Worm (Caenorhabditis elegans) whole organism, mixed stage, embryonic: ENCODE measurements around the gene pals-27.
A peak's percentile ranks its signal among the peaks of the same experiment; 100 is the strongest.

ENCODE experiments used
- M03D4.4 ChIP-seq: sonication (generic microtip); optimal IDR thresholded peaks from 2 replicates; lab custom pipeline; 2017; ENCODE audit warnings: mild to moderate bottlenecking, missing genetic modification characterization, missing compliant biosample characterization
- bed-3 ChIP-seq: fragments of 200-800 bp; sonication (Bioruptor generic); optimal IDR thresholded peaks from 3 replicates; lab custom pipeline; 2018; ENCODE audit warnings: mild to moderate bottlenecking, missing genetic modification characterization, moderate library complexity, missing compliant biosample characterization
- blmp-1 ChIP-seq: fragments of 150-350 bp; optimal IDR thresholded peaks from 2 replicates; lab custom pipeline; 2014; ENCODE audit warnings: missing biosample characterization, missing genetic modification characterization
- ceh-39 ChIP-seq: fragments of 150-350 bp; optimal IDR thresholded peaks from 2 replicates; lab custom pipeline; 2014; ENCODE audit warnings: missing biosample characterization, missing genetic modification characterization
- ceh-43 ChIP-seq: fragments of 200-800 bp; sonication (Bioruptor generic); optimal IDR thresholded peaks from 2 replicates; lab custom pipeline; 2018; ENCODE audit warnings: mild to moderate bottlenecking, missing genetic modification characterization, moderate library complexity, missing compliant biosample characterization
- ceh-83 ChIP-seq: fragments of 200-800 bp; sonication (Bioruptor generic); optimal IDR thresholded peaks from 2 replicates; lab custom pipeline; 2018; ENCODE audit warnings: mild to moderate bottlenecking, missing genetic modification characterization, missing compliant biosample characterization
- ces-1 ChIP-seq: fragments of 150-350 bp; optimal IDR thresholded peaks from 2 replicates; lab custom pipeline; 2014; ENCODE audit warnings: missing biosample characterization, missing genetic modification reagents, missing genetic modification characterization
- cnd-1 ChIP-seq: fragments of 200-800 bp; sonication (Bioruptor generic); optimal IDR thresholded peaks from 2 replicates; lab custom pipeline; 2018; ENCODE audit warnings: mild to moderate bottlenecking, missing genetic modification characterization, missing compliant biosample characterization
- drap-1 ChIP-seq: fragments of 200-800 bp; sonication (Bioruptor generic); optimal IDR thresholded peaks from 3 replicates; lab custom pipeline; 2018; ENCODE audit warnings: mild to moderate bottlenecking, missing genetic modification characterization, missing compliant biosample characterization
- elt-1 ChIP-seq: sonication (generic microtip); optimal IDR thresholded peaks from 2 replicates; lab custom pipeline; 2017; ENCODE audit warnings: missing genetic modification characterization, mild to moderate bottlenecking, missing compliant biosample characterization, antibody characterized with exemption, moderate library complexity, borderline replicate concordance; ENCODE audit not compliant: insufficient read depth
- elt-3 ChIP-seq: fragments of 150-350 bp; optimal IDR thresholded peaks from 2 replicates; lab custom pipeline; 2014; ENCODE audit warnings: missing biosample characterization, missing genetic modification characterization
- flh-1 ChIP-seq: fragments of 200-800 bp; sonication (Bioruptor generic); optimal IDR thresholded peaks from 2 replicates; lab custom pipeline; 2018; ENCODE audit warnings: mild to moderate bottlenecking, missing genetic modification characterization, moderate library complexity, missing compliant biosample characterization
- ham-2 ChIP-seq: fragments of 200-800 bp; sonication (Bioruptor generic); optimal IDR thresholded peaks from 2 replicates; lab custom pipeline; 2018; ENCODE audit warnings: mild to moderate bottlenecking, missing genetic modification characterization, missing compliant biosample characterization
- hlh-1 ChIP-seq: fragments of 150-350 bp; optimal IDR thresholded peaks from 2 replicates; lab custom pipeline; 2014; ENCODE audit warnings: missing biosample characterization, missing genetic modification reagents, missing genetic modification characterization
- lin-13 ChIP-seq: fragments of 150-350 bp; optimal IDR thresholded peaks from 2 replicates; lab custom pipeline; 2014; ENCODE audit warnings: missing biosample characterization, missing genetic modification characterization
- lin-32 ChIP-seq: fragments of 200-800 bp; sonication (Bioruptor generic); optimal IDR thresholded peaks from 2 replicates; lab custom pipeline; 2018; ENCODE audit warnings: mild to moderate bottlenecking, missing genetic modification characterization, missing compliant biosample characterization
- lsy-2 ChIP-seq: fragments of 150-350 bp; optimal IDR thresholded peaks from 2 replicates; lab custom pipeline; 2014; ENCODE audit warnings: missing biosample characterization, missing genetic modification characterization
- mab-5 ChIP-seq: fragments of 150-350 bp; optimal IDR thresholded peaks from 2 replicates; lab custom pipeline; 2014; ENCODE audit warnings: missing biosample characterization, missing genetic modification characterization
- mep-1 ChIP-seq: fragments of 150-350 bp; optimal IDR thresholded peaks from 2 replicates; lab custom pipeline; 2017; ENCODE audit warnings: missing biosample characterization, missing genetic modification reagents, missing genetic modification characterization, inconsistent platforms
- mls-2 ChIP-seq: sonication (generic microtip); optimal IDR thresholded peaks from 2 replicates; lab custom pipeline; 2016; ENCODE audit warnings: mild to moderate bottlenecking, missing genetic modification characterization, moderate library complexity, missing compliant biosample characterization
- nhr-12 ChIP-seq: fragments of 150-350 bp; optimal IDR thresholded peaks from 2 replicates; lab custom pipeline; 2014; ENCODE audit warnings: missing biosample characterization, missing genetic modification characterization
- nhr-2 ChIP-seq: fragments of 150-350 bp; optimal IDR thresholded peaks from 2 replicates; lab custom pipeline; 2014; ENCODE audit warnings: missing biosample characterization, missing genetic modification characterization
- nhr-237 ChIP-seq: fragments of 150-350 bp; optimal IDR thresholded peaks from 2 replicates; lab custom pipeline; 2014; ENCODE audit warnings: missing biosample characterization, missing genetic modification characterization
- nhr-28 ChIP-seq: fragments of 150-350 bp; optimal IDR thresholded peaks from 2 replicates; lab custom pipeline; 2014; ENCODE audit warnings: missing biosample characterization, missing genetic modification characterization
- nhr-76 ChIP-seq: sonication (generic microtip); optimal IDR thresholded peaks from 2 replicates; lab custom pipeline; 2017; ENCODE audit warnings: missing biosample characterization, missing genetic modification characterization
- pha-4 ChIP-seq: fragments of 150-350 bp; optimal IDR thresholded peaks from 2 replicates; lab custom pipeline; 2018; ENCODE audit warnings: missing biosample characterization, missing genetic modification reagents, missing genetic modification characterization
- snpc-4 ChIP-seq: fragments of 150-350 bp; optimal IDR thresholded peaks from 2 replicates; lab custom pipeline; 2014; ENCODE audit warnings: missing biosample characterization, missing genetic modification characterization
- sptf-1 ChIP-seq: sonication (generic microtip); optimal IDR thresholded peaks from 2 replicates; lab custom pipeline; 2017; ENCODE audit warnings: mild to moderate bottlenecking, missing genetic modification characterization, moderate library complexity, missing compliant biosample characterization
- tbx-8 ChIP-seq: fragments of 200-800 bp; sonication (Bioruptor generic); optimal IDR thresholded peaks from 2 replicates; lab custom pipeline; 2018; ENCODE audit warnings: mild to moderate bottlenecking, missing genetic modification characterization, moderate library complexity, missing compliant biosample characterization
- unc-120 ChIP-seq: sonication (generic microtip); optimal IDR thresholded peaks from 2 replicates; lab custom pipeline; 2017; ENCODE audit warnings: missing genetic modification characterization, missing compliant biosample characterization; ENCODE audit not compliant: poor library complexity, severe bottlenecking
- unc-39 ChIP-seq: fragments of 150-350 bp; optimal IDR thresholded peaks from 2 replicates; lab custom pipeline; 2014; ENCODE audit warnings: missing biosample characterization, missing genetic modification characterization
- unc-62 ChIP-seq: fragments of 150-350 bp; optimal IDR thresholded peaks from 2 replicates; lab custom pipeline; 2014; ENCODE audit warnings: missing biosample characterization, missing genetic modification reagents, missing genetic modification characterization
- zip-8 ChIP-seq: fragments of 150-350 bp; optimal IDR thresholded peaks from 2 replicates; lab custom pipeline; 2014; ENCODE audit warnings: missing biosample characterization, missing genetic modification characterization

The pals-27 gene

ce11 chrIII:4381343-4381742, at the start of gene pals-27:
TSS of gene pals-27 (plus strand) at chrIII:4381643.
- TF ChIP-seq elt-3 (tag; lab: Kevin White, UChicago) (no peak), M03D4.4 (no peak), bed-3 (GFP tag; lab: Kevin White, UChicago) (no peak), cnd-1 (no peak), nhr-28 (tag; lab: Kevin White, UChicago) (no peak), nhr-2 (tag; lab: Kevin White, UChicago) (no peak), ceh-83 (GFP tag; lab: Kevin White, UChicago) (no peak)

- no peak for TF ChIP-seq nhr-28 (tag; lab: Kevin White, UChicago)
- no peak for TF ChIP-seq unc-62 (GFP tag; lab: Kevin White, UChicago)
- TF ChIP-seq hlh-1 (tag; lab: Kevin White, UChicago): no peak
- no peak for TF ChIP-seq elt-1
- no peak for TF ChIP-seq ham-2 (GFP tag; lab: Kevin White, UChicago)
- no peak for TF ChIP-seq mls-2 (tag; lab: Kevin White, UChicago)
- no peak for TF ChIP-seq unc-39 (tag; lab: Kevin White, UChicago)
- no peak for TF ChIP-seq pha-4 (tag; lab: Kevin White, UChicago)
- TF ChIP-seq ceh-83 (GFP tag; lab: Kevin White, UChicago): no peak
- no peak for TF ChIP-seq tbx-8 (GFP tag; lab: Kevin White, UChicago)
- TF ChIP-seq lin-13: no peak
- no peak for TF ChIP-seq mab-5
- TF ChIP-seq sptf-1: peak; percentile 46
- no peak for TF ChIP-seq blmp-1 (tag; lab: Kevin White, UChicago)
- peak; percentile 13 for TF ChIP-seq lsy-2 (tag; lab: Kevin White, UChicago)
- no peak for TF ChIP-seq ceh-43 (GFP tag; lab: Kevin White, UChicago)
- no peak for TF ChIP-seq flh-1 (GFP tag; lab: Kevin White, UChicago)
- TF ChIP-seq mep-1 (tag; lab: Kevin White, UChicago): peak; percentile 76
- no peak for TF ChIP-seq bed-3 (GFP tag; lab: Kevin White, UChicago)
- TF ChIP-seq ces-1: peak; percentile 40
- TF ChIP-seq nhr-237: no peak
- no peak for TF ChIP-seq nhr-76 (tag; lab: Kevin White, UChicago)
- TF ChIP-seq zip-8 (tag; lab: Kevin White, UChicago): no peak
- no peak for TF ChIP-seq nhr-2 (tag; lab: Kevin White, UChicago)
- no peak for TF ChIP-seq elt-3 (tag; lab: Kevin White, UChicago)
- no peak for TF ChIP-seq ceh-39 (tag; lab: Kevin White, UChicago)
- no peak for TF ChIP-seq unc-120 (tag; lab: Kevin White, UChicago)
- TF ChIP-seq lin-32 (GFP tag; lab: Kevin White, UChicago): no peak
- no peak for TF ChIP-seq nhr-12 (tag; lab: Kevin White, UChicago)
- no peak for TF ChIP-seq cnd-1
- no peak for TF ChIP-seq snpc-4 (tag; lab: Kevin White, UChicago)
- no peak for TF ChIP-seq M03D4.4
- no peak for TF ChIP-seq drap-1 (GFP tag; lab: Kevin White, UChicago)
Observed at ce11 chrIII:4332543-4333042, 48.9 kb upstream of the pals-27 start, which contains the start of gene cdk-12. TSS of gene cdk-12 (plus strand) at chrIII:4332992.

- no peak for TF ChIP-seq zip-8 (tag; lab: Kevin White, UChicago)
- TF ChIP-seq blmp-1 (tag; lab: Kevin White, UChicago): no peak
- no peak for TF ChIP-seq flh-1 (GFP tag; lab: Kevin White, UChicago)
- TF ChIP-seq mep-1 (tag; lab: Kevin White, UChicago): no peak
- no peak for TF ChIP-seq unc-62 (GFP tag; lab: Kevin White, UChicago)
- no peak for TF ChIP-seq sptf-1
- TF ChIP-seq M03D4.4: no peak
- no peak for TF ChIP-seq lin-32 (GFP tag; lab: Kevin White, UChicago)
- no peak for TF ChIP-seq ceh-39 (tag; lab: Kevin White, UChicago)
- TF ChIP-seq nhr-28 (tag; lab: Kevin White, UChicago): no peak
- no peak for TF ChIP-seq lsy-2 (tag; lab: Kevin White, UChicago)
Observed at ce11 chrIII:4335614-4336013, 45.8 kb upstream of the pals-27 start.

ce11 chrIII:4343070-4343469, 38.4 kb upstream of the pals-27 start, which contains the start of the genes B0285.3 and lcmt-1:
TSS of gene B0285.3 (minus strand) at chrIII:4343336.
TSS of gene lcmt-1 (plus strand) at chrIII:4343446.
- no peak for TF ChIP-seq ceh-39 (tag; lab: Kevin White, UChicago)
- TF ChIP-seq lin-13: no peak
- no peak for TF ChIP-seq flh-1 (GFP tag; lab: Kevin White, UChicago)
- no peak for TF ChIP-seq tbx-8 (GFP tag; lab: Kevin White, UChicago)
